Worm (Caenorhabditis elegans) whole organism, midembryonic: ENCODE measurements around the gene srg-36.

Source experiments
- flt-1 ChIP-seq: fragments of 200-800 bp; sonication (Bioruptor generic); IDR thresholded peaks from 2 replicates; pipeline ENCODE4 v1.3.6; 2022; ENCODE audit warnings: missing genetic modification characterization, missing compliant biosample characterization
- klf-2 ChIP-seq: fragments of 200-800 bp; sonication (Bioruptor generic); conservative IDR thresholded peaks from 2 replicates; pipeline ENCODE4 v1.3.6; 2022; ENCODE audit warnings: missing genetic modification reagents, missing genetic modification characterization, missing compliant biosample characterization
- tab-1 ChIP-seq: fragments of 200-800 bp; sonication (Bioruptor generic); IDR thresholded peaks from 2 replicates; pipeline ENCODE4 v1.3.6; 2022; ENCODE audit warnings: missing genetic modification characterization, missing compliant biosample characterization

DNA sequence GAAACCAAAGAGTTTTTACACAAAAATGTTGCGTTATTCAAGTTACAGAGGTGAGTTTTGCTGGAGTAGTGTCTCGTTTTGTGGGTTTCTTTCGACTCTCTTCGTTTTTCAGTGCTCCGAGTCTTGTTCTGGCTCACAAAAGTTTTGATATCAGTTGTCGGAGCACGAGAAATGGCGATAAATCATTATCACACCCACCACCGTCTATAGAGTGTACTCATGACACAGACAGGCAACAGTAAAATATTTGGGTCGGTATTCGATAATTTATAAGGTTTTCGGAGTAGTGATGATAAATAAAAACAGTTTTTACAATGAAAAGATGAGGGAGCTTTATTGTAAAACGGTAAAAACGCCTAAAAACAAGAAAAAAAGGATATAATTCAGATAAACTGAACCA lies 26.3 kb downstream of the srg-36 start, which contains the start of gene ceh-37:
- TF ChIP-seq tab-1 (GFP tag; lab: Robert Waterston, UW), result no peak
- no peak for TF ChIP-seq flt-1 (GFP tag; lab: Robert Waterston, UW)
- TF ChIP-seq klf-2, result no peak
